Fruit fly (Drosophila melanogaster): ENCODE results near the gene CG33777.

CG33777 gene

dm6 chr3L:4516378-4516777, 38.7 kb downstream of the CG33777 start (continued):
- TF ChIP-seq CG13296 (GFP tag; optimal IDR thresholded peaks at IDR 0.05), result no peak
- TF ChIP-seq tgo (GFP tag; IDR thresholded peaks at IDR 0.05), result 0 out of 3 replicates have a peak, but pooled peaks have one; percentile 15
- TF ChIP-seq Sry-β (GFP tag; optimal IDR thresholded peaks at IDR 0.05), result no peak
- no peak for TF ChIP-seq CG33557 (GFP tag; optimal IDR thresholded peaks at IDR 0.05)
- TF ChIP-seq twi (tag; optimal IDR thresholded peaks at IDR 0.05), result no peak
- TF ChIP-seq Ada2b (GFP tag; IDR thresholded peaks at IDR 0.05), result no peak
- TF ChIP-seq CG4404 (GFP tag; IDR thresholded peaks at IDR 0.05), result 0 out of 2 replicates have a peak, but pooled peaks have one; percentile 7
- no peak for TF ChIP-seq Dip2 (GFP tag; IDR thresholded peaks at IDR 0.05)
- TF ChIP-seq Awh (GFP tag; IDR thresholded peaks at IDR 0.05), result 0 out of 2 replicates have a peak, but pooled peaks have one; percentile 12
- no peak for TF ChIP-seq Hmx (GFP tag; optimal IDR thresholded peaks at IDR 0.05)
- TF ChIP-seq luna (GFP tag; optimal IDR thresholded peaks at IDR 0.05), result no peak
- TF ChIP-seq CG43689 (GFP tag; IDR thresholded peaks at IDR 0.05), result no peak
- TF ChIP-seq chinmo (GFP tag; IDR thresholded peaks at IDR 0.05; ENCODE audit: partially characterized antibody), result peak; percentile 85; the same call in 3 of the 4 replicates
- no peak for TF ChIP-seq CG2120 (GFP tag; optimal IDR thresholded peaks at IDR 0.05)
- TF ChIP-seq ase (GFP tag; IDR thresholded peaks at IDR 0.05), result 0 out of 3 replicates have a peak, but pooled peaks have one; percentile 13
- TF ChIP-seq ATbp (GFP tag; optimal IDR thresholded peaks at IDR 0.05), result no peak
- 0 out of 2 replicates have a peak, but pooled peaks have one; percentile 39 for TF ChIP-seq vvl (GFP tag; IDR thresholded peaks at IDR 0.05)
- 0 out of 2 replicates have a peak, but pooled peaks have one; percentile 14 for TF ChIP-seq Drgx (GFP tag; IDR thresholded peaks at IDR 0.05)
- no peak for TF ChIP-seq da (GFP tag; optimal IDR thresholded peaks at IDR 0.05)
- peak; percentile 59 for TF ChIP-seq Ets65A (GFP tag)
- TF ChIP-seq row (GFP tag; IDR thresholded peaks at IDR 0.05), result no peak
- no peak for TF ChIP-seq CG34376 (GFP tag; optimal IDR thresholded peaks at IDR 0.05)
- TF ChIP-seq vnd (GFP tag; IDR thresholded peaks at IDR 0.05; ENCODE audit: partially characterized antibody), result no peak
- TF ChIP-seq CG16779 (GFP tag; IDR thresholded peaks at IDR 0.05), result no peak

- peak; percentile 92 for TF ChIP-seq E2f2 (GFP tag; IDR thresholded peaks at IDR 0.05)
- TF ChIP-seq CG14667 (GFP tag; IDR thresholded peaks at IDR 0.05), result no peak
- peak; percentile 99 for TF ChIP-seq CG15514 (GFP tag; optimal IDR thresholded peaks at IDR 0.05)
- TF ChIP-seq CG13287 (GFP tag; IDR thresholded peaks at IDR 0.05; ENCODE audit: partially characterized antibody), result peak; percentile 67
- TF ChIP-seq salm (tag; optimal IDR thresholded peaks at IDR 0.05), result no peak
- TF ChIP-seq CG8765 (GFP tag; IDR thresholded peaks at IDR 0.05), result no peak
- TF ChIP-seq hth (optimal IDR thresholded peaks at IDR 0.05), result no peak
- no peak for TF ChIP-seq CG11398 (GFP tag; optimal IDR thresholded peaks at IDR 0.05)
- TF ChIP-seq stwl (tag; optimal IDR thresholded peaks at IDR 0.05), result peak; percentile 31
- peak; percentile 13 for TF ChIP-seq pzg (GFP tag; optimal IDR thresholded peaks at IDR 0.05)
- TF ChIP-seq Dp (GFP tag; optimal IDR thresholded peaks at IDR 0.05), result peak; percentile 91
- TF ChIP-seq sens-2 (GFP tag; IDR thresholded peaks at IDR 0.05), result no peak
- no peak for TF ChIP-seq CG8290 (GFP tag; optimal IDR thresholded peaks at IDR 0.05)
- TF ChIP-seq CG8290 (tag; optimal IDR thresholded peaks at IDR 0.05), result no peak
Measured at dm6 chr3L:4510317-4510716, 44.7 kb downstream of the CG33777 start.

- no peak for TF ChIP-seq CG9876 (GFP tag; optimal IDR thresholded peaks at IDR 0.05)
- peak; percentile 12 for TF ChIP-seq CG8924 (tag; optimal IDR thresholded peaks at IDR 0.05)
- TF ChIP-seq CG11696 (GFP tag; IDR thresholded peaks at IDR 0.05), result no peak
- no peak for TF ChIP-seq CG4854 (GFP tag; optimal IDR thresholded peaks at IDR 0.05)
- peak; percentile 5 for TF ChIP-seq CG10209 (GFP tag; optimal IDR thresholded peaks at IDR 0.05)
- no peak for TF ChIP-seq ap (GFP tag; IDR thresholded peaks at IDR 0.05)
- TF ChIP-seq sens (GFP tag), result peak; percentile 56
- TF ChIP-seq CG7839 (tag; optimal IDR thresholded peaks at IDR 0.05), result peak; percentile 22
- TF ChIP-seq CG4730 (GFP tag; IDR thresholded peaks at IDR 0.05), result no peak
- TF ChIP-seq Usf (GFP tag; optimal IDR thresholded peaks at IDR 0.05), result no peak
- TF ChIP-seq Blimp-1 (GFP tag; optimal IDR thresholded peaks at IDR 0.05), result peak; percentile 52
- no peak for TF ChIP-seq CG12236 (GFP tag; optimal IDR thresholded peaks at IDR 0.05)
- peak; percentile 6 for TF ChIP-seq fd3F (GFP tag; optimal IDR thresholded peaks at IDR 0.05)
- no peak for TF ChIP-seq ro (GFP tag; IDR thresholded peaks at IDR 0.05)
Measured at dm6 chr3L:4508926-4509457, 46.0 kb downstream of the CG33777 start.

Data from whole organism, embryonic.